Worm (Caenorhabditis elegans) whole organism, L4 larva: ENCODE data around the gene C02B8.6.

Experiments used
- ceh-44 ChIP-seq: fragments of 200-800 bp; sonication (Bioruptor generic); IDR thresholded peaks from 2 replicates; pipeline ENCODE4 v1.3.6; 2022; ENCODE audit warnings: missing genetic modification reagents, missing genetic modification characterization, missing compliant biosample characterization
- daf-8 ChIP-seq: fragments of 200-800 bp; sonication (Bioruptor generic); IDR thresholded peaks from 2 replicates; pipeline ENCODE4 v1.3.6; 2022; ENCODE audit warnings: missing genetic modification characterization, missing compliant biosample characterization

- TF ChIP-seq daf-8 (no peak), ceh-44 (no peak)
These were observed 37.2 kb downstream of the C02B8.6 start, which contains the start of gene catp-5 for ce11 chrX:8098813-8099360.
